Fruit fly (Drosophila melanogaster) whole organism, embryonic: Measurements from ENCODE around the gene CG16985.

Source experiments
- Atf6 ChIP-seq: fragments of 200-800 bp; sonication (Bioruptor generic); IDR thresholded peaks from 2 replicates; pipeline ENCODE4 v1.3.6; 2022; ENCODE audit warnings: missing biosample characterization, missing genetic modification characterization
- B-H2 ChIP-seq: fragments of 200-800 bp; sonication (Bioruptor generic); optimal IDR thresholded peaks from 2 replicates; lab custom pipeline; 2018; ENCODE audit warnings: missing biosample characterization, mild to moderate bottlenecking, missing genetic modification characterization
- CG10543 ChIP-seq: fragments of 200-800 bp; sonication (Bioruptor generic); optimal IDR thresholded peaks from 3 replicates; lab custom pipeline; 2017; ENCODE audit warnings: missing biosample characterization, mild to moderate bottlenecking, missing genetic modification characterization, moderate library complexity
- CG10979 ChIP-seq: fragments of 200-800 bp; sonication (Bioruptor generic); optimal IDR thresholded peaks from 2 replicates; lab custom pipeline; 2018; ENCODE audit warnings: missing biosample characterization, mild to moderate bottlenecking, missing genetic modification characterization, moderate library complexity
- CG12391 ChIP-seq: fragments of 200-800 bp; sonication (Bioruptor generic); optimal IDR thresholded peaks from 3 replicates; lab custom pipeline; 2018; ENCODE audit warnings: missing biosample characterization, mild to moderate bottlenecking, missing genetic modification characterization, moderate library complexity
- CG12659 ChIP-seq: fragments of 200-800 bp; sonication (Bioruptor generic); optimal IDR thresholded peaks from 3 replicates; lab custom pipeline; 2017; ENCODE audit warnings: mild to moderate bottlenecking, missing biosample characterization, missing genetic modification reagents, missing genetic modification characterization
- CG15011 ChIP-seq: fragments of 200-800 bp; sonication (Bioruptor generic); optimal IDR thresholded peaks from 3 replicates; lab custom pipeline; 2018; ENCODE audit warnings: missing biosample characterization, mild to moderate bottlenecking, missing genetic modification characterization
- CG15073 ChIP-seq: fragments of 200-800 bp; sonication (Bioruptor generic); optimal IDR thresholded peaks from 2 replicates; lab custom pipeline; 2016; ENCODE audit warnings: missing biosample characterization, missing genetic modification characterization
- CG15269 ChIP-seq: fragments of 200-800 bp; sonication (Bioruptor generic); optimal IDR thresholded peaks from 2 replicates; lab custom pipeline; 2018; ENCODE audit warnings: missing biosample characterization, mild to moderate bottlenecking, missing genetic modification characterization, moderate library complexity
- CG16813 ChIP-seq: fragments of 200-800 bp; sonication (Bioruptor generic); IDR thresholded peaks from 3 replicates; pipeline ENCODE4 v1.3.6; 2022; ENCODE audit warnings: missing biosample characterization, missing genetic modification characterization; ENCODE audit not compliant: partially characterized antibody
- CG17359 ChIP-seq: fragments of 200-800 bp; sonication (Bioruptor generic); optimal IDR thresholded peaks from 3 replicates; lab custom pipeline; 2018; ENCODE audit warnings: missing biosample characterization, mild to moderate bottlenecking, missing genetic modification characterization, moderate library complexity
- CG17829 ChIP-seq: fragments of 200-800 bp; optimal IDR thresholded peaks from 2 replicates; lab custom pipeline; 2019; ENCODE audit warnings: missing biosample characterization, mild to moderate bottlenecking, missing genetic modification characterization, moderate library complexity
- CG2712 ChIP-seq: fragments of 200-800 bp; optimal IDR thresholded peaks from 3 replicates; lab custom pipeline; 2019; ENCODE audit warnings: missing biosample characterization, mild to moderate bottlenecking, missing genetic modification characterization, moderate library complexity
- CG31441 ChIP-seq: fragments of 200-800 bp; sonication (Bioruptor generic); IDR thresholded peaks from 2 replicates; pipeline ENCODE4 v1.3.6; 2022; ENCODE audit warnings: missing biosample characterization, missing genetic modification characterization
- CG43689 ChIP-seq: fragments of 200-800 bp; sonication (Bioruptor generic); IDR thresholded peaks from 2 replicates; pipeline ENCODE4 v1.3.6; 2022; ENCODE audit warnings: missing biosample characterization, missing genetic modification characterization
- CG4617 ChIP-seq: fragments of 200-800 bp; sonication (Bioruptor generic); optimal IDR thresholded peaks from 3 replicates; lab custom pipeline; 2016; ENCODE audit warnings: missing biosample characterization, missing genetic modification characterization, borderline replicate concordance
- CG4854 ChIP-seq: fragments of 200-800 bp; sonication (Bioruptor generic); optimal IDR thresholded peaks from 2 replicates; lab custom pipeline; 2016; ENCODE audit warnings: missing biosample characterization, missing genetic modification characterization, inconsistent platforms
- CG6654 ChIP-seq: fragments of 200-800 bp; sonication (Bioruptor generic); optimal IDR thresholded peaks from 2 replicates; lab custom pipeline; 2017; ENCODE audit warnings: missing biosample characterization, mild to moderate bottlenecking, missing genetic modification characterization
- CG7839 ChIP-seq: fragments of 200-800 bp; sonication (Bioruptor generic); optimal IDR thresholded peaks from 3 replicates; lab custom pipeline; 2018; ENCODE audit warnings: missing biosample characterization, mild to moderate bottlenecking, missing genetic modification characterization, moderate library complexity
- CG8478 ChIP-seq: fragments of >200 bp; optimal IDR thresholded peaks from 2 replicates; lab custom pipeline; 2018
- CG9727 ChIP-seq: fragments of 200-800 bp; sonication (Bioruptor generic); optimal IDR thresholded peaks from 3 replicates; lab custom pipeline; 2017; ENCODE audit warnings: missing biosample characterization, mild to moderate bottlenecking, missing genetic modification characterization
- CG9932 ChIP-seq: fragments of 200-800 bp; sonication (Bioruptor generic); IDR thresholded peaks from 2 replicates; pipeline ENCODE4 v1.3.6; 2022; ENCODE audit warnings: missing biosample characterization, missing genetic modification characterization
- Dfd ChIP-seq, 2 experiments: fragments of >200 bp; optimal IDR thresholded peaks; 2 replicates each; lab custom pipeline; 2017; ENCODE audit warnings: missing biosample characterization in 2 of 2, missing genetic modification characterization in 2 of 2
- Ets65A ChIP-seq: fragments of 200-800 bp; sonication (Bioruptor generic); peaks from one replicate; lab custom pipeline; 2016; ENCODE audit warnings: missing biosample characterization, missing genetic modification characterization
- Fer1 ChIP-seq: fragments of 200-800 bp; sonication (Bioruptor generic); optimal IDR thresholded peaks from 2 replicates; lab custom pipeline; 2017; ENCODE audit warnings: missing biosample characterization, mild to moderate bottlenecking, missing genetic modification characterization
- Hr39 ChIP-seq: fragments of >200 bp; optimal IDR thresholded peaks from 2 replicates; lab custom pipeline; 2017
- Lhr ChIP-seq: fragments of 200-800 bp; sonication (Bioruptor generic); optimal IDR thresholded peaks from 3 replicates; lab custom pipeline; 2017; ENCODE audit warnings: mild to moderate bottlenecking, missing biosample characterization, missing genetic modification reagents, missing genetic modification characterization
- Six4 ChIP-seq: fragments of 200-800 bp; sonication (Bioruptor generic); optimal IDR thresholded peaks from 2 replicates; lab custom pipeline; 2016; ENCODE audit warnings: missing biosample characterization, missing genetic modification characterization
- Stat92E ChIP-seq, 3 experiments: fragments of >200 bp in 2 of 3; fragments of 200-800 bp in 1 of 3; sonication (Bioruptor generic) in 1 of 3; optimal IDR thresholded peaks; 2 replicates each; lab custom pipeline; 2017 to 2019; ENCODE audit warnings: missing biosample characterization in 3 of 3, missing genetic modification characterization in 3 of 3, mild to moderate bottlenecking in 1 of 3, moderate library complexity in 1 of 3
- ab ChIP-seq: fragments of 200-800 bp; sonication (Bioruptor generic); optimal IDR thresholded peaks from 2 replicates; lab custom pipeline; 2016; ENCODE audit warnings: missing biosample characterization, missing genetic modification characterization
- az2 ChIP-seq: fragments of 200-800 bp; sonication (Bioruptor generic); optimal IDR thresholded peaks from 3 replicates; lab custom pipeline; 2016; ENCODE audit warnings: missing biosample characterization, missing genetic modification characterization
- bbx ChIP-seq: fragments of 200-800 bp; sonication (Bioruptor generic); IDR thresholded peaks from 2 replicates; pipeline ENCODE4 v1.3.6; 2022; ENCODE audit warnings: missing biosample characterization, missing genetic modification characterization; ENCODE audit not compliant: partially characterized antibody
- bigmax ChIP-seq: fragments of 200-800 bp; sonication (Bioruptor generic); optimal IDR thresholded peaks from 2 replicates; lab custom pipeline; 2018; ENCODE audit warnings: missing biosample characterization, mild to moderate bottlenecking, missing genetic modification characterization
- bsh ChIP-seq, 2 experiments: fragments of 200-800 bp; sonication (Bioruptor generic); optimal IDR thresholded peaks; 2 replicates each; lab custom pipeline; 2017 to 2018; ENCODE audit warnings: mild to moderate bottlenecking in 2 of 2, missing biosample characterization in 2 of 2, missing genetic modification characterization in 2 of 2, moderate library complexity in 1 of 2
- btn ChIP-seq: fragments of 200-800 bp; sonication (Bioruptor generic); optimal IDR thresholded peaks from 2 replicates; lab custom pipeline; 2016; ENCODE audit warnings: missing biosample characterization, missing genetic modification characterization
- dmrt11E ChIP-seq: fragments of 200-800 bp; sonication (Bioruptor generic); optimal IDR thresholded peaks from 3 replicates; lab custom pipeline; 2018; ENCODE audit warnings: missing biosample characterization, mild to moderate bottlenecking, missing genetic modification characterization, moderate library complexity
- fu2 ChIP-seq: fragments of 200-800 bp; sonication (Bioruptor generic); optimal IDR thresholded peaks from 2 replicates; lab custom pipeline; 2016; ENCODE audit warnings: missing biosample characterization, missing genetic modification characterization
- hth ChIP-seq: fragments of >200 bp; optimal IDR thresholded peaks from 2 replicates; lab custom pipeline; 2017; ENCODE audit warnings: inconsistent platforms
- kni ChIP-seq: fragments of 200-800 bp; sonication (Bioruptor generic); optimal IDR thresholded peaks from 3 replicates; lab custom pipeline; 2017; ENCODE audit warnings: mild to moderate bottlenecking, missing biosample characterization, missing genetic modification reagents, missing genetic modification characterization
- lilli ChIP-seq: fragments of 200-800 bp; sonication (Bioruptor generic); optimal IDR thresholded peaks from 3 replicates; lab custom pipeline; 2016; ENCODE audit warnings: missing biosample characterization, missing genetic modification characterization
- mld ChIP-seq: fragments of 200-800 bp; sonication (Bioruptor generic); IDR thresholded peaks from 3 replicates; pipeline ENCODE4 v1.3.6; 2022; ENCODE audit warnings: missing biosample characterization, missing genetic modification characterization; ENCODE audit not compliant: partially characterized antibody
- nom ChIP-seq: fragments of 200-800 bp; sonication (Bioruptor generic); optimal IDR thresholded peaks from 2 replicates; lab custom pipeline; 2017; ENCODE audit warnings: missing biosample characterization, missing genetic modification characterization, mild to moderate bottlenecking, moderate library complexity, missing genetic modification reagents
- oc ChIP-seq: fragments of 200-800 bp; sonication (Bioruptor generic); optimal IDR thresholded peaks from 2 replicates; lab custom pipeline; 2018; ENCODE audit warnings: missing biosample characterization, mild to moderate bottlenecking, missing genetic modification characterization, moderate library complexity
- ro ChIP-seq: fragments of 200-800 bp; sonication (Bioruptor generic); IDR thresholded peaks from 2 replicates; pipeline ENCODE4 v1.3.6; 2022; ENCODE audit warnings: missing biosample characterization, missing genetic modification characterization
- sisA ChIP-seq: fragments of 200-800 bp; sonication (Bioruptor generic); IDR thresholded peaks from 2 replicates; pipeline ENCODE4 v1.3.6; 2022; ENCODE audit warnings: missing biosample characterization, missing genetic modification characterization
- sna ChIP-seq: fragments of 200-800 bp; sonication (Bioruptor generic); IDR thresholded peaks from 2 replicates; pipeline ENCODE4 v1.3.6; 2022; ENCODE audit warnings: missing biosample characterization, missing genetic modification characterization; ENCODE audit not compliant: partially characterized antibody
- stc ChIP-seq: fragments of 200-800 bp; sonication (Bioruptor generic); IDR thresholded peaks from 2 replicates; pipeline ENCODE4 v1.3.6; 2022; ENCODE audit warnings: missing biosample characterization, missing genetic modification characterization
- tna ChIP-seq: fragments of 200-800 bp; sonication (Bioruptor generic); IDR thresholded peaks from 2 replicates; pipeline ENCODE4 v1.3.6; 2022; ENCODE audit warnings: missing biosample characterization, missing genetic modification characterization; ENCODE audit not compliant: partially characterized antibody
- toy ChIP-seq: fragments of 200-800 bp; sonication (Bioruptor generic); IDR thresholded peaks from 2 replicates; pipeline ENCODE4 v1.3.6; 2022; ENCODE audit warnings: missing biosample characterization, missing genetic modification characterization
- vfl ChIP-seq: fragments of 200-800 bp; sonication (Bioruptor generic); optimal IDR thresholded peaks from 2 replicates; lab custom pipeline; 2016; ENCODE audit warnings: missing biosample characterization, missing genetic modification characterization
- zf30C ChIP-seq: fragments of 200-800 bp; sonication (Bioruptor generic); optimal IDR thresholded peaks from 3 replicates; lab custom pipeline; 2018; ENCODE audit warnings: missing biosample characterization, mild to moderate bottlenecking, missing genetic modification characterization

CG16985 gene

dm6 chr3L:2578737-2579136, 20.4 kb upstream of the CG16985 start (continued):
- TF ChIP-seq Lhr (GFP tag; lab: Kevin White, UChicago) (peak; percentile 18), CG7839 (peak; percentile 73), mld (GFP tag; lab: Robert Waterston, UW) (no peak), sna (GFP tag; lab: Robert Waterston, UW) (no peak), CG8478 (lab: Kevin White, UChicago) (no peak), CG2712 (peak; percentile 77), ro (GFP tag; lab: Robert Waterston, UW) (peak; percentile 38; the same call in 1 of the 2 replicates), kni (GFP tag; lab: Kevin White, UChicago) (no peak), Fer1 (peak; percentile 46), ab (no peak), CG9727 (GFP tag; lab: Kevin White, UChicago) (peak; percentile 59), sisA (GFP tag; lab: Robert Waterston, UW) (peak; percentile 42), stc (GFP tag; lab: Robert Waterston, UW) (0 out of 2 replicates have a peak, but pooled peaks have one; percentile 38), CG10979 (peak; percentile 79), Ets65A (GFP tag; lab: Kevin White, UChicago) (peak; percentile 90), Hr39 (lab: Kevin White, UChicago) (no peak), CG6654 (peak; percentile 40), CG12391 (peak; percentile 70), CG17359 (tag; lab: Kevin White, UChicago) (peak; percentile 76), CG16813 (no peak), CG31441 (GFP tag; lab: Robert Waterston, UW) (peak; percentile 71; the same call in 1 of the 2 replicates), hth (lab: Kevin White, UChicago) (no peak), Dfd (GFP tag; optimal IDR thresholded peaks at IDR 0.05; lab: Kevin White, UChicago) (no peak), CG9932 (GFP tag; lab: Robert Waterston, UW) (peak; percentile 69), CG10543 (GFP tag; lab: Kevin White, UChicago) (no peak), toy (no peak), dmrt11E (peak; percentile 69), CG12659 (GFP tag; lab: Kevin White, UChicago) (peak; percentile 60), bsh (GFP tag; optimal IDR thresholded peaks at IDR 0.05; lab: Kevin White, UChicago) (peak; percentile 21 to 87), CG15011 (GFP tag; lab: Kevin White, UChicago) (peak; percentile 12), Six4 (peak; percentile 51), CG4617 (GFP tag; lab: Kevin White, UChicago) (no peak), CG15073 (GFP tag; lab: Kevin White, UChicago) (no peak), bigmax (no peak), lilli (GFP tag; lab: Kevin White, UChicago) (peak; percentile 68), fu2 (GFP tag; lab: Kevin White, UChicago) (no peak), CG15269 (tag; lab: Kevin White, UChicago) (peak; percentile 71), CG4854 (no peak), zf30C (GFP tag; lab: Kevin White, UChicago) (no peak), bbx (GFP tag; lab: Robert Waterston, UW) (no peak), nom (GFP tag; lab: Kevin White, UChicago) (no peak), B-H2 (GFP tag; lab: Kevin White, UChicago) (no peak), az2 (GFP tag; lab: Kevin White, UChicago) (peak; percentile 65), CG43689 (GFP tag; lab: Robert Waterston, UW) (no peak), tna (GFP tag; lab: Robert Waterston, UW) (no peak), vfl (GFP tag; lab: Kevin White, UChicago) (no peak), Atf6 (GFP tag; lab: Robert Waterston, UW) (peak; percentile 45), CG17829 (peak; percentile 63), Stat92E (GFP tag; optimal IDR thresholded peaks at IDR 0.05; lab: Kevin White, UChicago) (no peak), oc (peak; percentile 60), btn (GFP tag; lab: Kevin White, UChicago) (no peak)
